Worm (Caenorhabditis elegans) whole organism, L1 larva: ENCODE data around the gene dkf-2.

ENCODE experiments used
- C04F5.9 ChIP-seq: sonication (generic microtip); optimal IDR thresholded peaks from 2 replicates; lab custom pipeline; 2016; ENCODE audit warnings: missing genetic modification characterization, missing compliant biosample characterization
- C16A3.4 ChIP-seq: fragments of 150-350 bp; optimal IDR thresholded peaks from 2 replicates; lab custom pipeline; 2014; ENCODE audit warnings: missing biosample characterization, missing genetic modification characterization
- Y116A8C.19 ChIP-seq: sonication (generic microtip); optimal IDR thresholded peaks from 2 replicates; lab custom pipeline; 2016; ENCODE audit warnings: missing compliant biosample characterization, missing genetic modification characterization, borderline replicate concordance
- aha-1 ChIP-seq: fragments of 150-350 bp; optimal IDR thresholded peaks from 2 replicates; lab custom pipeline; 2014; ENCODE audit warnings: missing biosample characterization, missing genetic modification characterization
- alr-1 ChIP-seq: fragments of 200-800 bp; sonication (Bioruptor generic); optimal IDR thresholded peaks from 2 replicates; lab custom pipeline; 2018; ENCODE audit warnings: borderline replicate concordance, mild to moderate bottlenecking, missing genetic modification characterization, missing compliant biosample characterization
- blmp-1 ChIP-seq: fragments of 150-350 bp; optimal IDR thresholded peaks from 2 replicates; lab custom pipeline; 2014; ENCODE audit warnings: missing biosample characterization, missing genetic modification characterization
- ceh-8 ChIP-seq: fragments of 200-800 bp; sonication (Bioruptor generic); optimal IDR thresholded peaks from 2 replicates; lab custom pipeline; 2018; ENCODE audit warnings: mild to moderate bottlenecking, missing genetic modification characterization, moderate library complexity, missing compliant biosample characterization
- ceh-90 ChIP-seq: sonication (generic microtip); optimal IDR thresholded peaks from 2 replicates; lab custom pipeline; 2016; ENCODE audit warnings: missing genetic modification characterization, missing compliant biosample characterization
- ces-1 ChIP-seq: fragments of 150-350 bp; optimal IDR thresholded peaks from 2 replicates; lab custom pipeline; 2014; ENCODE audit warnings: missing biosample characterization, missing genetic modification reagents, missing genetic modification characterization
- egl-13 ChIP-seq: sonication (generic microtip); optimal IDR thresholded peaks from 2 replicates; lab custom pipeline; 2016; ENCODE audit warnings: missing genotype, missing genetic modification reagents, missing genetic modification characterization, missing compliant biosample characterization
- elt-2 ChIP-seq: sonication (generic microtip); optimal IDR thresholded peaks from 2 replicates; lab custom pipeline; 2016; ENCODE audit warnings: missing genetic modification characterization, mild to moderate bottlenecking, inconsistent platforms, missing compliant biosample characterization, missing genetic modification reagents
- elt-3 ChIP-seq, 6 experiments: fragments of 150-350 bp in 1 of 6; sonication (generic microtip); optimal IDR thresholded peaks; 2 replicates each; lab custom pipeline; 2017 to 2018; ENCODE audit warnings: missing biosample characterization in 6 of 6, missing genetic modification characterization in 6 of 6, inconsistent platforms in 1 of 6
- fkh-8 ChIP-seq: sonication (generic microtip); optimal IDR thresholded peaks from 2 replicates; lab custom pipeline; 2016; ENCODE audit warnings: mild to moderate bottlenecking, missing genetic modification characterization, missing compliant biosample characterization
- fos-1 ChIP-seq: fragments of 150-350 bp; optimal IDR thresholded peaks from 2 replicates; lab custom pipeline; 2014; ENCODE audit warnings: missing biosample characterization, missing genetic modification characterization
- grh-1 ChIP-seq: fragments of 200-800 bp; sonication (Bioruptor generic); IDR thresholded peaks from 2 replicates; pipeline ENCODE4 v1.3.6; 2022; ENCODE audit warnings: missing genetic modification reagents, missing genetic modification characterization, missing compliant biosample characterization
- hlh-17 ChIP-seq: fragments of 200-800 bp; sonication (Bioruptor generic); optimal IDR thresholded peaks from 2 replicates; lab custom pipeline; 2018; ENCODE audit warnings: missing genetic modification characterization, mild to moderate bottlenecking, missing compliant biosample characterization, moderate library complexity, borderline replicate concordance
- jun-1 ChIP-seq: fragments of 150-350 bp; optimal IDR thresholded peaks from 2 replicates; lab custom pipeline; 2014; ENCODE audit warnings: missing biosample characterization, missing genetic modification reagents, missing genetic modification characterization
- lin-13 ChIP-seq: fragments of 150-350 bp; optimal IDR thresholded peaks from 2 replicates; lab custom pipeline; 2014; ENCODE audit warnings: missing biosample characterization, missing genetic modification reagents, missing genetic modification characterization
- lin-14 ChIP-seq: fragments of 200-800 bp; sonication (Bioruptor generic); optimal IDR thresholded peaks from 2 replicates; lab custom pipeline; 2018; ENCODE audit warnings: mild to moderate bottlenecking, missing genetic modification characterization, moderate library complexity, missing compliant biosample characterization
- lin-15B ChIP-seq: fragments of 150-350 bp; sonication (generic microtip); optimal IDR thresholded peaks from 3 replicates; lab custom pipeline; 2014; ENCODE audit warnings: missing biosample characterization, missing genetic modification characterization
- lin-35 ChIP-seq, 2 experiments: fragments of 150-350 bp; optimal IDR thresholded peaks; 2 replicates each; lab custom pipeline; 2014; ENCODE audit warnings: missing biosample characterization in 2 of 2, missing genetic modification characterization in 2 of 2, missing genetic modification reagents in 2 of 2
- lin-39 ChIP-seq: fragments of 150-350 bp; optimal IDR thresholded peaks from 2 replicates; lab custom pipeline; 2014; ENCODE audit warnings: missing biosample characterization, missing genetic modification reagents, missing genetic modification characterization
- mab-9 ChIP-seq: fragments of 200-800 bp; sonication (Bioruptor generic); IDR thresholded peaks from 2 replicates; pipeline ENCODE4 v1.3.6; 2022; ENCODE audit warnings: missing genetic modification reagents, missing genetic modification characterization, missing compliant biosample characterization
- mef-2 ChIP-seq: fragments of 150-350 bp; optimal IDR thresholded peaks from 2 replicates; lab custom pipeline; 2014; ENCODE audit warnings: missing biosample characterization, missing genetic modification characterization
- nhr-11 ChIP-seq: fragments of 150-350 bp; optimal IDR thresholded peaks from 2 replicates; lab custom pipeline; 2014; ENCODE audit warnings: missing biosample characterization, missing genetic modification characterization
- nhr-12 ChIP-seq: sonication (generic microtip); optimal IDR thresholded peaks from 2 replicates; lab custom pipeline; 2017; ENCODE audit warnings: missing biosample characterization, missing genetic modification characterization
- nhr-19 ChIP-seq: fragments of 200-800 bp; sonication (Bioruptor generic); conservative IDR thresholded peaks from 2 replicates; pipeline ENCODE4 v1.3.6; 2022; ENCODE audit warnings: missing genetic modification characterization, missing compliant biosample characterization
- nhr-20 ChIP-seq: sonication (generic microtip); optimal IDR thresholded peaks from 2 replicates; lab custom pipeline; 2016; ENCODE audit warnings: mild to moderate bottlenecking, missing genetic modification characterization, missing compliant biosample characterization
- nhr-237 ChIP-seq: fragments of 150-350 bp; optimal IDR thresholded peaks from 2 replicates; lab custom pipeline; 2014; ENCODE audit warnings: missing biosample characterization, missing genetic modification characterization
- nhr-28 ChIP-seq: fragments of 150-350 bp; optimal IDR thresholded peaks from 2 replicates; lab custom pipeline; 2014; ENCODE audit warnings: missing biosample characterization, missing genetic modification characterization
- nhr-71 ChIP-seq: sonication (generic microtip); optimal IDR thresholded peaks from 2 replicates; lab custom pipeline; 2016; ENCODE audit warnings: mild to moderate bottlenecking, missing genetic modification characterization, moderate library complexity, missing compliant biosample characterization
- nhr-76 ChIP-seq: sonication (generic microtip); optimal IDR thresholded peaks from 2 replicates; lab custom pipeline; 2017; ENCODE audit warnings: missing biosample characterization, missing genetic modification characterization
- nhr-77 ChIP-seq: fragments of 150-350 bp; optimal IDR thresholded peaks from 2 replicates; lab custom pipeline; 2014; ENCODE audit warnings: missing biosample characterization, missing genetic modification characterization
- nhr-84 ChIP-seq: sonication (generic microtip); optimal IDR thresholded peaks from 2 replicates; lab custom pipeline; 2017; ENCODE audit warnings: missing biosample characterization, missing genetic modification characterization
- nhr-85 ChIP-seq: sonication (generic microtip); peaks from one replicate; lab custom pipeline; 2016; ENCODE audit warnings: missing genetic modification characterization, inconsistent platforms, missing compliant biosample characterization
- pag-3 ChIP-seq: sonication (generic microtip); optimal IDR thresholded peaks from 2 replicates; lab custom pipeline; 2017; ENCODE audit warnings: missing genetic modification characterization, mild to moderate bottlenecking, missing compliant biosample characterization, antibody characterized with exemption, borderline replicate concordance; ENCODE audit not compliant: insufficient read depth
- pax-3 ChIP-seq: fragments of 200-800 bp; sonication (Bioruptor generic); optimal IDR thresholded peaks from 2 replicates; lab custom pipeline; 2018; ENCODE audit warnings: mild to moderate bottlenecking, missing genetic modification characterization, moderate library complexity, missing compliant biosample characterization
- pqm-1 ChIP-seq: sonication (generic microtip); optimal IDR thresholded peaks from 3 replicates; lab custom pipeline; 2017; ENCODE audit warnings: missing biosample characterization, missing genetic modification characterization
- skn-1 ChIP-seq: fragments of 150-350 bp; optimal IDR thresholded peaks from 2 replicates; lab custom pipeline; 2014; ENCODE audit warnings: missing biosample characterization, missing genetic modification characterization
- snu-23 ChIP-seq: sonication (generic microtip); optimal IDR thresholded peaks from 2 replicates; lab custom pipeline; 2016; ENCODE audit warnings: missing genetic modification characterization, missing compliant biosample characterization
- sox-4 ChIP-seq: sonication (generic microtip); optimal IDR thresholded peaks from 2 replicates; lab custom pipeline; 2016; ENCODE audit warnings: missing genetic modification characterization, missing compliant biosample characterization
- sptf-1 ChIP-seq: fragments of 150-350 bp; optimal IDR thresholded peaks from 2 replicates; lab custom pipeline; 2014; ENCODE audit warnings: missing biosample characterization, missing genetic modification characterization
- swsn-7 ChIP-seq: sonication (generic microtip); optimal IDR thresholded peaks from 2 replicates; lab custom pipeline; 2016; ENCODE audit warnings: missing genetic modification characterization, missing compliant biosample characterization
- unc-130 ChIP-seq: fragments of 150-350 bp; optimal IDR thresholded peaks from 2 replicates; lab custom pipeline; 2017; ENCODE audit warnings: missing biosample characterization, missing genetic modification characterization, inconsistent platforms
- unc-30 ChIP-seq: sonication (generic microtip); optimal IDR thresholded peaks from 2 replicates; lab custom pipeline; 2017; ENCODE audit warnings: missing biosample characterization, missing genetic modification characterization
- unc-62 ChIP-seq: fragments of 150-350 bp; optimal IDR thresholded peaks from 2 replicates; lab custom pipeline; 2014; ENCODE audit warnings: missing biosample characterization, missing genetic modification reagents, missing genetic modification characterization
- unc-86 ChIP-seq: sonication (generic microtip); optimal IDR thresholded peaks from 2 replicates; lab custom pipeline; 2016; ENCODE audit warnings: missing genetic modification characterization, missing compliant biosample characterization
- vab-15 ChIP-seq: sonication (generic microtip); optimal IDR thresholded peaks from 2 replicates; lab custom pipeline; 2017; ENCODE audit warnings: missing genotype, mild to moderate bottlenecking, missing genetic modification characterization, missing compliant biosample characterization
- ztf-4 ChIP-seq: fragments of 150-350 bp; optimal IDR thresholded peaks from 2 replicates; lab custom pipeline; 2014; ENCODE audit warnings: missing biosample characterization, missing genetic modification characterization

The dkf-2 gene

ce11 chrV:16811841-16812240 lies 64.4 kb downstream of the dkf-2 start:
- no peak for TF ChIP-seq mef-2 (tag; lab: Kevin White, UChicago)

- TF ChIP-seq nhr-12 (tag; lab: Kevin White, UChicago) (no peak), sox-4 (tag; lab: Kevin White, UChicago) (no peak), lin-35 (GFP tag; optimal IDR thresholded peaks at IDR 0.05; lab: Kevin White, UChicago) (no peak), jun-1 (tag; lab: Kevin White, UChicago) (no peak), vab-15 (tag; lab: Kevin White, UChicago) (no peak), unc-130 (tag; lab: Kevin White, UChicago) (no peak), fos-1 (tag; lab: Kevin White, UChicago) (no peak), lin-15B (tag; lab: Kevin White, UChicago) (no peak), unc-30 (tag; lab: Kevin White, UChicago) (no peak), unc-86 (tag; lab: Kevin White, UChicago) (no peak), nhr-84 (tag; lab: Kevin White, UChicago) (no peak), snu-23 (no peak), nhr-28 (tag; lab: Kevin White, UChicago) (no peak), hlh-17 (GFP tag; lab: Kevin White, UChicago) (no peak), ceh-8 (GFP tag; lab: Kevin White, UChicago) (no peak), pqm-1 (no peak)
Observed at ce11 chrV:16812371-16812770, 64.9 kb downstream of the dkf-2 start.

DNA sequence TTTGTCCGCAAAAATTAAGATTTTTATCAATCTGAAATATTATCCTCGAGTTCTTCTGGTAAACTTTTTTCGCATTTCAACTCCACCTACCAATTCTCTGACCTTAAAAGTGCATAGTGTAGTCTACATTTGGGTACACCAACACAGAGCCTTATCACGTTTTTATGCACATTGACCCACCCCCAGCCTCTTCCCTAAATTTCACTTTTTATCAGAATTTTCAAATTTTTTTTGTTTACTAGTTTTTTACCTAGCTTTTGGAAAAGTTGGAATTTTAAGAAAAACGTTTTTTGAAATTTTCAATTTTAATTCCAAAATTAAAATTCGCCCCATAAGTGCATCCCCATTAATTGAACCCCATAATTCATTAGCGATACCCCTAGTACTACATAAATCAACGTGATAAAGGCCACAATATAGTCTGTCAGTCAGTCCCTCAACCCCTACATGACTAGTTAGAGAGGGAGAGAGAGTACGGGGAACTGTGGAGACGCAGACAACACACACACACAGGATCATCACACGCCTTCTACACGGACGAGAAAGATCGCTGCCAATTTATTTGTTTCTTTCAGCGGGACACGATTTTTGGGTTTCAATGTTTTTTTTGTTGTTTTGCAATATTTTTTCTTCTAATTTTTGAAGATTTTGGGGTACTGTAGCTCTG lies 67.3 kb downstream of the dkf-2 start:
- TF ChIP-seq ztf-4 (tag; lab: Kevin White, UChicago) (peak; percentile 19), C04F5.9 (tag; lab: Kevin White, UChicago) (no peak), grh-1 (GFP tag; lab: Robert Waterston, UW) (no peak), fkh-8 (tag; lab: Kevin White, UChicago) (no peak), nhr-85 (tag; lab: Kevin White, UChicago) (peak; percentile 86), ces-1 (GFP tag; lab: Kevin White, UChicago) (no peak), nhr-71 (tag; lab: Kevin White, UChicago) (peak; percentile 33), sptf-1 (tag; lab: Kevin White, UChicago) (no peak), blmp-1 (peak; percentile 25), nhr-11 (tag; lab: Kevin White, UChicago) (no peak), C16A3.4 (tag; lab: Kevin White, UChicago) (no peak), nhr-77 (no peak), pax-3 (tag; lab: Kevin White, UChicago) (no peak), elt-2 (tag; lab: Kevin White, UChicago) (peak; percentile 28), lin-14 (no peak), nhr-237 (tag; lab: Kevin White, UChicago) (no peak), mab-9 (GFP tag; lab: Robert Waterston, UW) (no peak), swsn-7 (tag; lab: Kevin White, UChicago) (no peak), nhr-19 (GFP tag; lab: Robert Waterston, UW) (peak; percentile 8; the same call in 1 of the 2 replicates), lin-39 (no peak), sox-4 (tag; lab: Kevin White, UChicago) (no peak), lin-13 (GFP tag; lab: Kevin White, UChicago) (no peak), nhr-28 (tag; lab: Kevin White, UChicago) (no peak), elt-3 (tag; optimal IDR thresholded peaks at IDR 0.05; lab: Kevin White, UChicago) (peak in 3 of 6 experiments; percentile 29 to 66 (median 37)), nhr-84 (tag; lab: Kevin White, UChicago) (no peak), egl-13 (tag; lab: Kevin White, UChicago) (no peak), Y116A8C.19 (tag; lab: Kevin White, UChicago) (no peak), nhr-76 (tag; lab: Kevin White, UChicago) (no peak), ceh-90 (no peak), alr-1 (tag; lab: Kevin White, UChicago) (no peak), nhr-20 (tag; lab: Kevin White, UChicago) (peak; percentile 45), skn-1 (no peak), pag-3 (tag; lab: Kevin White, UChicago) (no peak), unc-62 (GFP tag; lab: Kevin White, UChicago) (no peak), aha-1 (tag; lab: Kevin White, UChicago) (no peak), ceh-8 (GFP tag; lab: Kevin White, UChicago) (no peak)
